Fruit fly (Drosophila melanogaster): ENCODE data around the gene Cpr65Ax2.

- TF ChIP-seq CG8159 (tag; optimal IDR thresholded peaks at IDR 0.05): no peak
- TF ChIP-seq Pif1A (GFP tag; optimal IDR thresholded peaks at IDR 0.05): no peak
- TF ChIP-seq CG4496 (GFP tag; IDR thresholded peaks at IDR 0.05): no peak
- no peak for TF ChIP-seq CG14655 (GFP tag; optimal IDR thresholded peaks at IDR 0.05)
Observed at dm6 chr3L:6111458-6111857, 39.2 kb downstream of the Cpr65Ax2 start.
